Fruit fly (Drosophila melanogaster): ENCODE results near the gene Amt.

Amt gene

dm6 chr3R:15268426-15268825, 19.5 kb upstream of the Amt start, which contains the start of the genes CG14864 and Zip88E (continued):
- TF ChIP-seq NfI (GFP tag; optimal IDR thresholded peaks at IDR 0.05) (no peak), rib (GFP tag; IDR thresholded peaks at IDR 0.05) (no peak), CG10267 (tag; optimal IDR thresholded peaks at IDR 0.05) (peak; percentile 17), vvl (GFP tag; IDR thresholded peaks at IDR 0.05) (0 out of 2 replicates have a peak, but pooled peaks have one; percentile 10), phol (tag; optimal IDR thresholded peaks at IDR 0.05) (peak; percentile 17), Pdp1 (GFP tag; optimal IDR thresholded peaks at IDR 0.05) (peak in 1 of 2 experiments; percentile 15), CG15514 (GFP tag; optimal IDR thresholded peaks at IDR 0.05) (peak; percentile 57), D19B (GFP tag; optimal IDR thresholded peaks at IDR 0.05) (no peak), hth (optimal IDR thresholded peaks at IDR 0.05) (no peak), Oaz (GFP tag; IDR thresholded peaks at IDR 0.05) (no peak), lmd (GFP tag; IDR thresholded peaks at IDR 0.05) (no peak), E2f2 (GFP tag; IDR thresholded peaks at IDR 0.05) (peak; percentile 76), gfzf (GFP tag; optimal IDR thresholded peaks at IDR 0.05) (peak; percentile 87), CoRest (tag; optimal IDR thresholded peaks at IDR 0.05) (peak; percentile 9), CG14710 (tag; optimal IDR thresholded peaks at IDR 0.05) (peak; percentile 23), Sry-β (GFP tag; optimal IDR thresholded peaks at IDR 0.05) (no peak), CG31388 (GFP tag; optimal IDR thresholded peaks at IDR 0.05) (no peak), Nf-YC (tag; optimal IDR thresholded peaks at IDR 0.05) (no peak), Neu2 (GFP tag; optimal IDR thresholded peaks at IDR 0.05; ENCODE audit: borderline replicate concordance) (no peak), CG42726 (GFP tag; IDR thresholded peaks at IDR 0.05; ENCODE audit: partially characterized antibody) (0 out of 2 replicates have a peak, but pooled peaks have one; percentile 23), hb (GFP tag; IDR thresholded peaks at IDR 0.05; ENCODE audit: partially characterized antibody) (0 out of 3 replicates have a peak, but pooled peaks have one; percentile 5), crp (GFP tag; optimal IDR thresholded peaks at IDR 0.05) (peak in 1 of 2 experiments; percentile 8), CG11560 (tag; IDR thresholded peaks at IDR 0.05) (no peak), Deaf1 (tag; optimal IDR thresholded peaks at IDR 0.05) (no peak), Ravus (GFP tag; IDR thresholded peaks at IDR 0.05) (no peak), pzg (GFP tag; optimal IDR thresholded peaks at IDR 0.05) (peak; percentile 69), CG7987 (GFP tag; optimal IDR thresholded peaks at IDR 0.05) (no peak), CG11695 (GFP tag; IDR thresholded peaks at IDR 0.05) (no peak), CG1603 (tag; optimal IDR thresholded peaks at IDR 0.05) (peak; percentile 17), CG13287 (GFP tag; IDR thresholded peaks at IDR 0.05; ENCODE audit: partially characterized antibody) (peak; percentile 49; the same call in 1 of the 2 replicates), CG10431 (GFP tag; optimal IDR thresholded peaks at IDR 0.05) (no peak), MBD-R2 (GFP tag; IDR thresholded peaks at IDR 0.05) (peak; percentile 81), Hey (tag; optimal IDR thresholded peaks at IDR 0.05) (no peak), CG31365 (tag; optimal IDR thresholded peaks at IDR 0.05) (no peak)

- TF ChIP-seq twi (tag; optimal IDR thresholded peaks at IDR 0.05) (no peak), ERR (GFP tag; optimal IDR thresholded peaks at IDR 0.05) (no peak), Drgx (GFP tag; IDR thresholded peaks at IDR 0.05) (no peak), MESR4 (GFP tag; optimal IDR thresholded peaks at IDR 0.05) (peak; percentile 93), CG4820 (GFP tag; optimal IDR thresholded peaks at IDR 0.05) (no peak), CG16863 (GFP tag; optimal IDR thresholded peaks at IDR 0.05) (no peak), Poxn (GFP tag; IDR thresholded peaks at IDR 0.05) (no peak), Rx (GFP tag; IDR thresholded peaks at IDR 0.05) (no peak), CG7963 (GFP tag; IDR thresholded peaks at IDR 0.05; ENCODE audit: partially characterized antibody) (no peak), dimm (GFP tag; IDR thresholded peaks at IDR 0.05) (no peak), CG9932 (GFP tag; IDR thresholded peaks at IDR 0.05) (peak; percentile 22; the same call in 1 of the 2 replicates), disco-r (GFP tag; optimal IDR thresholded peaks at IDR 0.05) (no peak), Myb (GFP tag; optimal IDR thresholded peaks at IDR 0.05) (peak; percentile 51), CG17912 (GFP tag; optimal IDR thresholded peaks at IDR 0.05) (peak; percentile 72), CG13287 (GFP tag; IDR thresholded peaks at IDR 0.05; ENCODE audit: partially characterized antibody) (peak; percentile 59; the same call in 1 of the 2 replicates), Sry-β (GFP tag; optimal IDR thresholded peaks at IDR 0.05) (peak; percentile 86), dpn (GFP tag; optimal IDR thresholded peaks at IDR 0.05) (peak in 1 of 2 experiments; percentile 32), bsh (GFP tag; optimal IDR thresholded peaks at IDR 0.05) (no peak)
Measured at dm6 chr3R:15265406-15266040, 16.6 kb upstream of the Amt start, which contains the start of gene ATPsynO. TSS of gene ATPsynO (plus strand) at chr3R:15265591.

Data from whole organism, embryonic.